Worm (Caenorhabditis elegans): ENCODE data around the gene T11F9.7.
"Not testable (repeated sequence)": the region's sequence is repeated elsewhere in the genome, so short reads cannot be mapped to it uniquely, and the experiment has no call there.

T11F9.7 gene

ce11 chrV:11475638-11476037 is at the start of gene T11F9.7:
T11F9.7 (plus strand) TSS chrV:11475938.
- TF ChIP-seq ceh-40 (GFP tag; IDR thresholded peaks at IDR 0.05); lin-35 (GFP tag; optimal IDR thresholded peaks at IDR 0.05); egrh-3 (GFP tag; IDR thresholded peaks at IDR 0.05): not testable (repeated sequence)

ce11 chrV:11428728-11429127 is 47.0 kb upstream of the T11F9.7 start:
- TF ChIP-seq snpc-4 (GFP tag; optimal IDR thresholded peaks at IDR 0.05), result no peak
- TF ChIP-seq snpc-4 (tag; optimal IDR thresholded peaks at IDR 0.05), result no peak
- no peak for TF ChIP-seq hrde-1 (tag; optimal IDR thresholded peaks at IDR 0.05; ENCODE audit: borderline replicate concordance)
- no peak for TF ChIP-seq K12H6.12 (tag; optimal IDR thresholded peaks at IDR 0.05)
- no peak for TF ChIP-seq ceh-79 (tag; optimal IDR thresholded peaks at IDR 0.05)
- no peak for TF ChIP-seq die-1 (tag; optimal IDR thresholded peaks at IDR 0.05)
- TF ChIP-seq nfyb-1 (GFP tag; IDR thresholded peaks at IDR 0.05), result no peak
- TF ChIP-seq C06A6.2 (GFP tag; conservative IDR thresholded peaks at IDR 0.05), result no peak
- no peak for TF ChIP-seq tbp1 (GFP tag; optimal IDR thresholded peaks at IDR 0.05)
- no peak for TF ChIP-seq F57C9.4 (tag; optimal IDR thresholded peaks at IDR 0.05)
- no peak for TF ChIP-seq B0035.1 (tag; optimal IDR thresholded peaks at IDR 0.05)
- no peak for TF ChIP-seq ceh-27 (GFP tag; optimal IDR thresholded peaks at IDR 0.05)
- TF ChIP-seq madf-3 (GFP tag; IDR thresholded peaks at IDR 0.05), result no peak
- TF ChIP-seq Y56A3A.18 (GFP tag; IDR thresholded peaks at IDR 0.05), result no peak
- no peak for TF ChIP-seq ceh-100 (GFP tag; IDR thresholded peaks at IDR 0.05)
- TF ChIP-seq mxl-1 (tag; optimal IDR thresholded peaks at IDR 0.05), result no peak
- TF ChIP-seq zim-3 (tag; optimal IDR thresholded peaks at IDR 0.05), result no peak

ce11 chrV:11430823-11431222 is 44.9 kb upstream of the T11F9.7 start:
- TF ChIP-seq aptf-3 (GFP tag; IDR thresholded peaks at IDR 0.05), result no peak
- TF ChIP-seq nhr-179 (tag; optimal IDR thresholded peaks at IDR 0.05), result no peak
- TF ChIP-seq Y79H2A.3 (GFP tag; conservative IDR thresholded peaks at IDR 0.05), result no peak
- no peak for TF ChIP-seq snpc-1.1 (tag; optimal IDR thresholded peaks at IDR 0.05; ENCODE audit: insufficient read depth)
- no peak for TF ChIP-seq rpc-1 (optimal IDR thresholded peaks at IDR 0.05)
- no peak for TF ChIP-seq rpc-1 (tag; optimal IDR thresholded peaks at IDR 0.05)
- TF ChIP-seq Y67H2A.10 (GFP tag; conservative IDR thresholded peaks at IDR 0.05), result no peak
- no peak for TF ChIP-seq dpff-1 (tag; optimal IDR thresholded peaks at IDR 0.05)

ce11 chrV:11435242-11435641 is 40.5 kb upstream of the T11F9.7 start:
- TF ChIP-seq fkh-3 (tag; optimal IDR thresholded peaks at IDR 0.05) (no peak), rec-8 (tag; optimal IDR thresholded peaks at IDR 0.05) (no peak), D2030.7 (GFP tag; IDR thresholded peaks at IDR 0.05) (no peak), bed-1 (GFP tag; IDR thresholded peaks at IDR 0.05) (no peak), madf-10 (tag; optimal IDR thresholded peaks at IDR 0.05) (no peak), mcd-1 (GFP tag; IDR thresholded peaks at IDR 0.05) (no peak), zfh-2 (GFP tag; conservative IDR thresholded peaks at IDR 0.05) (no peak), madf-3 (GFP tag; IDR thresholded peaks at IDR 0.05) (no peak), hmg-1.2 (GFP tag; IDR thresholded peaks at IDR 0.05) (no peak), unc-130 (GFP tag; optimal IDR thresholded peaks at IDR 0.05) (no peak), somi-1 (GFP tag; optimal IDR thresholded peaks at IDR 0.05) (no peak), ztf-25 (GFP tag; IDR thresholded peaks at IDR 0.05) (no peak), F55B11.4 (tag; optimal IDR thresholded peaks at IDR 0.05; ENCODE audit: borderline replicate concordance, insufficient read depth) (no peak), ekl-4 (GFP tag; IDR thresholded peaks at IDR 0.05) (no peak), aptf-2 (GFP tag; conservative IDR thresholded peaks at IDR 0.05) (no peak), nhr-179 (tag; optimal IDR thresholded peaks at IDR 0.05) (no peak), attf-6 (GFP tag; IDR thresholded peaks at IDR 0.05) (no peak), rpc-1 (optimal IDR thresholded peaks at IDR 0.05) (no peak), rpc-1 (tag; optimal IDR thresholded peaks at IDR 0.05) (no peak)
